Fruit fly (Drosophila melanogaster) whole organism, wandering third instar larva: ENCODE results near the gene Cpsf5.

Source experiments
- Abd-B ChIP-seq: fragments of >200 bp; optimal IDR thresholded peaks from 2 replicates; lab custom pipeline; 2017; ENCODE audit warnings: missing biosample characterization, missing genetic modification characterization
- CG32264 ChIP-seq: fragments of 200-800 bp; sonication (Bioruptor generic); optimal IDR thresholded peaks from 2 replicates; lab custom pipeline; 2016; ENCODE audit warnings: missing biosample characterization, missing genetic modification characterization
- CG9705 ChIP-seq: fragments of 200-800 bp; sonication (Bioruptor generic); optimal IDR thresholded peaks from 2 replicates; lab custom pipeline; 2018; ENCODE audit warnings: missing biosample characterization, mild to moderate bottlenecking, missing genetic modification characterization
- CrebA ChIP-seq: fragments of 200-800 bp; sonication (Bioruptor generic); optimal IDR thresholded peaks from 2 replicates; lab custom pipeline; 2016; ENCODE audit warnings: missing biosample characterization, mild to moderate bottlenecking, missing genetic modification characterization, borderline replicate concordance
- Dfd ChIP-seq: fragments of >200 bp; optimal IDR thresholded peaks from 2 replicates; lab custom pipeline; 2017; ENCODE audit warnings: missing biosample characterization, missing genetic modification characterization
- Dif ChIP-seq: fragments of 200-275, 200-300 bp; sonication (Bioruptor generic); optimal IDR thresholded peaks from 2 replicates; lab custom pipeline; 2018; ENCODE audit warnings: missing biosample characterization, missing genetic modification characterization; ENCODE audit not compliant: partially characterized antibody
- GATAd ChIP-seq: sonication (Bioruptor generic); optimal IDR thresholded peaks from 2 replicates; lab custom pipeline; 2016; ENCODE audit warnings: missing biosample characterization, missing genetic modification characterization
- HLH106 ChIP-seq: fragments of 200-800 bp; optimal IDR thresholded peaks from 3 replicates; lab custom pipeline; 2019; ENCODE audit warnings: missing biosample characterization, mild to moderate bottlenecking, missing genetic modification characterization, moderate library complexity
- Hnf4 ChIP-seq: fragments of 200-800 bp; sonication (Bioruptor generic); optimal IDR thresholded peaks from 2 replicates; lab custom pipeline; 2016; ENCODE audit warnings: missing biosample characterization, mild to moderate bottlenecking, missing genetic modification characterization
- Hr78 ChIP-seq: fragments of >200 bp; optimal IDR thresholded peaks from 2 replicates; lab custom pipeline; 2017; ENCODE audit warnings: missing biosample characterization, missing genetic modification characterization
- Hr83 ChIP-seq: fragments of 200-300 bp; sonication (Bioruptor generic); optimal IDR thresholded peaks from 2 replicates; lab custom pipeline; 2016; ENCODE audit warnings: missing biosample characterization, mild to moderate bottlenecking, missing genetic modification characterization, moderate library complexity; ENCODE audit not compliant: poor library complexity, severe bottlenecking
- Jra ChIP-seq: sonication (Bioruptor generic); optimal IDR thresholded peaks from 2 replicates; lab custom pipeline; 2016; ENCODE audit warnings: missing biosample characterization, missing genetic modification characterization
- Mio ChIP-seq: sonication (Bioruptor generic); optimal IDR thresholded peaks from 2 replicates; lab custom pipeline; 2016; ENCODE audit warnings: missing biosample characterization, missing genetic modification characterization
- Myc ChIP-seq: fragments of >200 bp; optimal IDR thresholded peaks from 2 replicates; lab custom pipeline; 2017
- N ChIP-seq: fragments of >200 bp; optimal IDR thresholded peaks from 2 replicates; lab custom pipeline; 2018; ENCODE audit warnings: missing biosample characterization, missing external identifiers, missing genetic modification characterization
- OdsH ChIP-seq: fragments of 200-800 bp; sonication (Bioruptor generic); optimal IDR thresholded peaks from 2 replicates; lab custom pipeline; 2016; ENCODE audit warnings: missing biosample characterization, mild to moderate bottlenecking, missing genetic modification characterization
- Rel ChIP-seq, 2 experiments: fragments of 200-800 bp; sonication (Bioruptor generic) in 1 of 2; optimal IDR thresholded peaks; 2 replicates in 1 of 2; 3 replicates in 1 of 2; lab custom pipeline; 2016 to 2019; ENCODE audit warnings: mild to moderate bottlenecking in 2 of 2, missing biosample characterization in 2 of 2, missing genetic modification characterization in 2 of 2, moderate library complexity in 1 of 2
- Sp1 ChIP-seq: fragments of 200-800 bp; sonication (Bioruptor generic); optimal IDR thresholded peaks from 3 replicates; lab custom pipeline; 2019; ENCODE audit warnings: missing biosample characterization, mild to moderate bottlenecking, missing genetic modification characterization, moderate library complexity
- Vsx2 ChIP-seq: fragments of 200-300, 225-300 bp; sonication (Bioruptor generic); optimal IDR thresholded peaks from 2 replicates; lab custom pipeline; 2018; ENCODE audit warnings: missing biosample characterization, missing genetic modification characterization; ENCODE audit not compliant: partially characterized antibody
- br ChIP-seq: fragments of 200-800 bp; sonication (Bioruptor generic); optimal IDR thresholded peaks from 2 replicates; lab custom pipeline; 2016; ENCODE audit warnings: missing biosample characterization, missing genetic modification characterization
- brk ChIP-seq: fragments of 200-800 bp; sonication (Bioruptor generic); optimal IDR thresholded peaks from 2 replicates; lab custom pipeline; 2016; ENCODE audit warnings: missing biosample characterization, mild to moderate bottlenecking, missing genetic modification characterization
- dl ChIP-seq, 2 experiments: fragments of 175-275, 200-275 bp in 1 of 2; fragments of 200-275 bp in 1 of 2; sonication (Bioruptor generic); optimal IDR thresholded peaks; lab custom pipeline; 2018; ENCODE audit warnings: mild to moderate bottlenecking in 2 of 2, missing biosample characterization in 2 of 2, missing genetic modification characterization in 2 of 2, moderate library complexity in 2 of 2; ENCODE audit not compliant: partially characterized antibody in 2 of 2, insufficient read depth in 1 of 2
- dmrt93B ChIP-seq: fragments of 200-800 bp; sonication (Bioruptor generic); optimal IDR thresholded peaks from 2 replicates; lab custom pipeline; 2018; ENCODE audit warnings: missing biosample characterization, mild to moderate bottlenecking, missing genetic modification characterization
- dsf ChIP-seq: sonication (Bioruptor generic); optimal IDR thresholded peaks from 2 replicates; lab custom pipeline; 2016; ENCODE audit warnings: missing biosample characterization, missing genetic modification characterization, borderline replicate concordance
- ey ChIP-seq: fragments of 200-800 bp; sonication (Bioruptor generic); optimal IDR thresholded peaks from 2 replicates; lab custom pipeline; 2016; ENCODE audit warnings: missing biosample characterization, missing genetic modification characterization
- foxo ChIP-seq, 2 experiments: fragments of 200-800 bp; sonication (Bioruptor generic); optimal IDR thresholded peaks; 2 replicates in 1 of 2; 3 replicates in 1 of 2; lab custom pipeline; 2016 to 2017; ENCODE audit warnings: missing biosample characterization in 2 of 2, missing genetic modification characterization in 2 of 2
- fru ChIP-seq: fragments of 200-800 bp; sonication (Bioruptor generic); optimal IDR thresholded peaks from 3 replicates; lab custom pipeline; 2016; ENCODE audit warnings: missing biosample characterization, mild to moderate bottlenecking, missing genetic modification characterization
- h ChIP-seq: fragments of 200-800 bp; sonication (Bioruptor generic); optimal IDR thresholded peaks from 3 replicates; lab custom pipeline; 2016; ENCODE audit warnings: missing biosample characterization, mild to moderate bottlenecking, missing genetic modification characterization
- jim ChIP-seq: fragments of 175-275, 200-325 bp; sonication (Bioruptor generic); optimal IDR thresholded peaks from 2 replicates; lab custom pipeline; 2016; ENCODE audit warnings: missing biosample characterization, mild to moderate bottlenecking, missing genetic modification characterization
- lola ChIP-seq: fragments of >200 bp; optimal IDR thresholded peaks from 2 replicates; lab custom pipeline; 2017; ENCODE audit warnings: missing biosample characterization, missing genetic modification characterization
- pan ChIP-seq: fragments of >200 bp; optimal IDR thresholded peaks from 2 replicates; lab custom pipeline; 2017
- psq ChIP-seq: fragments of 200-800 bp; sonication (Bioruptor generic); optimal IDR thresholded peaks from 3 replicates; lab custom pipeline; 2017; ENCODE audit warnings: missing biosample characterization, mild to moderate bottlenecking, missing genetic modification characterization, moderate library complexity
- rgr ChIP-seq: fragments of 200-800 bp; sonication (Bioruptor generic); optimal IDR thresholded peaks from 3 replicates; lab custom pipeline; 2016; ENCODE audit warnings: missing biosample characterization, mild to moderate bottlenecking, missing genetic modification characterization
- sage ChIP-seq: fragments of 200-800 bp; sonication (Bioruptor generic); optimal IDR thresholded peaks from 2 replicates; lab custom pipeline; 2016; ENCODE audit warnings: missing biosample characterization, mild to moderate bottlenecking, missing genetic modification characterization
- sv ChIP-seq: fragments of 200-800 bp; sonication (Bioruptor generic); optimal IDR thresholded peaks from 3 replicates; lab custom pipeline; 2016; ENCODE audit warnings: missing biosample characterization, missing genetic modification characterization
- tai ChIP-seq: sonication (Bioruptor generic); optimal IDR thresholded peaks from 2 replicates; lab custom pipeline; 2016; ENCODE audit warnings: missing biosample characterization, missing genetic modification characterization
- usp ChIP-seq: fragments of >200 bp; optimal IDR thresholded peaks from 2 replicates; lab custom pipeline; 2017; ENCODE audit warnings: missing biosample characterization, missing genetic modification characterization
- woc ChIP-seq: sonication (Bioruptor generic); optimal IDR thresholded peaks from 2 replicates; lab custom pipeline; 2016; ENCODE audit warnings: missing biosample characterization, mild to moderate bottlenecking, missing genetic modification characterization

Cpsf5 gene

DNA sequence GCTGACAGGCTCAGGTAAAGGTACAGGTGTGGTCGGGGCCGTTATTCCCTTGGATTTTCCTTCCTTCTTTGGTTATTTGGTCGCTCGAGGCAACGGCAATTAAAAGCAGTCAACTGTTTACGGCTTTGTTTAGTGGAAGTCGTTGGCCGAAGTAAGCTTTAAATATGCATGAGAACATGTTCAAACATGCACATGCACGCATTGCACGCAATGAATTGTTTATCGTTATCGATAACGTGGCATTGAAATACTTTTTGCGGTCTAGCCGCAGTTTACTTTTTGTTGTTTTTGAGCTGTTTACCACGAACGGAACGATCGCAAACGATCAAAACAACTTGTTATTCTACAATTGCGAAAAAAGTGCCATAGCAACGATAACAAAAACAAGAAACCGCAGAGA lies 10.8 kb downstream of the Cpsf5 start:
- TF ChIP-seq woc (no peak), rgr (GFP tag; lab: Kevin White, UChicago) (no peak), sv (no peak), Mio (GFP tag; lab: Kevin White, UChicago) (no peak), N (GFP tag; lab: Kevin White, UChicago) (no peak)

DNA sequence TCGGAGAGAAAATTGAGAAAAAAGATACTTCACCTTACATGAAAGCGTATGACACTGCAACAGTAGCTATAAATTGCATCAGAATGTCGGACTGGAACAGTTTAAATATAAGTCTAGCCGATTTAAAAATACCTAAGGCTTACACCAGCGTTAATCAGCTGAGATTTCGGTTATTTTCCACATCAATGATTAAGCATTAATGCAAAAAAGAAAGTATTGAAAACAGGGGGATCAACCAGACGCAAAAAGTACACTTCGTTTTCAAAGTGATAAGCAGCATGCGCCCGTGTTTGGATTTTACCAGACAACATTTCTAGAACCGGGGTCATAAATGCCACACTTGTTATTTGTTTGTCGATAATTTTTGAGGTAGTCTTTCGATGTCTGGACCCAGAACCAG lies 11.3 kb downstream of the Cpsf5 start:
- no peak for TF ChIP-seq Sp1 (GFP tag; lab: Kevin White, UChicago)
- TF ChIP-seq Rel (GFP tag; optimal IDR thresholded peaks at IDR 0.05; lab: Kevin White, UChicago): no peak
- TF ChIP-seq Rel (tag; optimal IDR thresholded peaks at IDR 0.05; lab: Kevin White, UChicago): peak; percentile 90

DNA sequence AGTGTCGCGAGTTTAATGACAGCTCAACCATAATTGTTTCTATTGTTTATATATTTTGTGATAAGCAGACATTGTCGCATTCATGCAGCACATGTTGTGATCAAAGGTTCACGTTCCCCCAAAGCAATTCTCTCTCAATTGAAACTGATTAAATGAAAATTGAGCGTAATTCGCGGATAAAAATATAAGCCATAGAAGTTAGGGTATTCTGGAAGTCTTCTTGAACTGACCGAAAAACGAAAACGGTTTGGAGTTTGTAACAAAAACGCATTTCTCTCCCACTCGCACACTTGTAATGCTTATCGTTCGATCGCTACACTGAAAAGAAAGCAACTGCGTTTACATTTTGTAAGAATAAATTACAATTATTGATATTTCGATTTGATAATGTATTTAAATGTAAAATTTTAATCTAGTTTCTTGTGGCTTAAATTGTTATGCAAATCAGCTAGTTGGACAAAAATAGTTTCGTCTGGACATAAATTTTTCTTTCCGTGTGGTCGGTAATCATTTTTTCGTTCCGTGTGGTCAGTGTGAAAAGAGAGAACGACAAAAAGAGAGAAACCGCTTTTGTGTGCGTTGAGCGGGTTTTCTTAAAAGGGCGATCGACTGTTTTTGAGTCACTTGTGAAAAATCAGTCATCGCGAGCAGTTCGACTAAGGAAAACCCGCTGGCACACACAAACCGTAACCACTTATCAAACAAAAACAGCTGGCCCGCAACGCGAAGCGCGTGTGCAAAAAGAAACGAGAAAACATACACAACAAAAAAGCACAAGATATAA lies 12.0 kb downstream of the Cpsf5 start, which contains the start of gene aay:
aay (plus strand) TSS at position 618 of the 784 bp plus-strand sequence.
- TF ChIP-seq dsf (GFP tag; lab: Kevin White, UChicago) (peak; percentile 93), Myc (lab: Kevin White, UChicago) (no peak), ey (GFP tag; lab: Kevin White, UChicago) (peak; percentile 98), rgr (GFP tag; lab: Kevin White, UChicago) (peak; percentile 99), CG32264 (GFP tag; lab: Kevin White, UChicago) (peak; percentile 98), HLH106 (peak; percentile 98), jim (no peak), CrebA (no peak), fru (GFP tag; lab: Kevin White, UChicago) (peak; percentile 99), Hnf4 (peak; percentile 96), dmrt93B (GFP tag; lab: Kevin White, UChicago) (peak; percentile 95), Dfd (peak; percentile 94), brk (GFP tag; lab: Kevin White, UChicago) (peak; percentile 95), br (peak; percentile 99), pan (no peak), usp (no peak), psq (GFP tag; lab: Kevin White, UChicago) (peak; percentile 97), Mio (GFP tag; lab: Kevin White, UChicago) (peak; percentile 76), N (GFP tag; lab: Kevin White, UChicago) (no peak), Vsx2 (no peak), Hr83 (no peak), Abd-B (GFP tag; lab: Kevin White, UChicago) (no peak), sv (peak; percentile 98), tai (GFP tag; lab: Kevin White, UChicago) (peak; percentile 92), OdsH (peak; percentile 98), Jra (peak; percentile 97), h (peak; percentile 99), foxo (GFP tag; optimal IDR thresholded peaks at IDR 0.05; lab: Kevin White, UChicago) (peak; percentile 94 to 99), sage (GFP tag; lab: Kevin White, UChicago) (peak; percentile 97), woc (peak; percentile 95), Dif (GFP tag; lab: Kevin White, UChicago) (no peak), lola (no peak), dl (GFP tag; optimal IDR thresholded peaks at IDR 0.05; lab: Kevin White, UChicago; ENCODE audit: insufficient read depth in 1 of 2, partially characterized antibody in 2 of 2) (no peak), GATAd (peak; percentile 90), Rel (GFP tag; optimal IDR thresholded peaks at IDR 0.05; lab: Kevin White, UChicago) (peak; percentile 96), Rel (tag; optimal IDR thresholded peaks at IDR 0.05; lab: Kevin White, UChicago) (peak; percentile 82), Sp1 (GFP tag; lab: Kevin White, UChicago) (peak; percentile 98), CG9705 (GFP tag; lab: Kevin White, UChicago) (peak; percentile 95), Hr78 (no peak)
